Worm (Caenorhabditis elegans) whole organism, mixed stage, embryonic: ENCODE results near the gene trcs-1.

Experiments
- bed-3 ChIP-seq: fragments of 200-800 bp; sonication (Bioruptor generic); optimal IDR thresholded peaks from 3 replicates; lab custom pipeline; 2018; ENCODE audit warnings: mild to moderate bottlenecking, missing genetic modification characterization, moderate library complexity, missing compliant biosample characterization
- flh-1 ChIP-seq: fragments of 200-800 bp; sonication (Bioruptor generic); optimal IDR thresholded peaks from 2 replicates; lab custom pipeline; 2018; ENCODE audit warnings: mild to moderate bottlenecking, missing genetic modification characterization, moderate library complexity, missing compliant biosample characterization
- mab-5 ChIP-seq: fragments of 150-350 bp; optimal IDR thresholded peaks from 2 replicates; lab custom pipeline; 2014; ENCODE audit warnings: missing biosample characterization, missing genetic modification characterization
- mep-1 ChIP-seq: fragments of 150-350 bp; optimal IDR thresholded peaks from 2 replicates; lab custom pipeline; 2017; ENCODE audit warnings: missing biosample characterization, missing genetic modification reagents, missing genetic modification characterization, inconsistent platforms
- nhr-237 ChIP-seq: fragments of 150-350 bp; optimal IDR thresholded peaks from 2 replicates; lab custom pipeline; 2014; ENCODE audit warnings: missing biosample characterization, missing genetic modification characterization
- pha-4 ChIP-seq: fragments of 150-350 bp; optimal IDR thresholded peaks from 2 replicates; lab custom pipeline; 2018; ENCODE audit warnings: missing biosample characterization, missing genetic modification reagents, missing genetic modification characterization
- unc-62 ChIP-seq: fragments of 150-350 bp; optimal IDR thresholded peaks from 2 replicates; lab custom pipeline; 2014; ENCODE audit warnings: missing biosample characterization, missing genetic modification reagents, missing genetic modification characterization
- ztf-11 ChIP-seq: fragments of 150-350 bp; optimal IDR thresholded peaks from 2 replicates; lab custom pipeline; 2014; ENCODE audit warnings: missing biosample characterization, missing genetic modification characterization

ce11 chrIV:9588784-9589457 is at the start of gene trcs-1:
- no peak for TF ChIP-seq ztf-11
- TF ChIP-seq bed-3 (GFP tag; lab: Kevin White, UChicago), result no peak
- TF ChIP-seq pha-4 (tag; lab: Kevin White, UChicago), result no peak
- no peak for TF ChIP-seq unc-62
- no peak for TF ChIP-seq nhr-237 (tag; lab: Kevin White, UChicago)
- no peak for TF ChIP-seq flh-1 (GFP tag; lab: Kevin White, UChicago)
- no peak for TF ChIP-seq mep-1 (tag; lab: Kevin White, UChicago)
- TF ChIP-seq mab-5 (tag; lab: Kevin White, UChicago), result no peak
